Fruit fly (Drosophila melanogaster) whole organism, larva: ENCODE data around the gene Mccc1.

Experiments
- noc ChIP-seq: fragments of 200-800 bp; sonication (Bioruptor generic); optimal IDR thresholded peaks from 3 replicates; lab custom pipeline; 2019; ENCODE audit warnings: missing biosample characterization, mild to moderate bottlenecking, missing genetic modification characterization, moderate library complexity

Mccc1 gene

dm6 chr3R:31744044-31744652 lies 49.6 kb downstream of the Mccc1 start, which contains the start of gene CG1896:
Gene CG1896 (plus strand): TSS chr3R:31744282.
- peak; percentile 4 for TF ChIP-seq noc (tag; lab: Kevin White, UChicago)

DNA sequence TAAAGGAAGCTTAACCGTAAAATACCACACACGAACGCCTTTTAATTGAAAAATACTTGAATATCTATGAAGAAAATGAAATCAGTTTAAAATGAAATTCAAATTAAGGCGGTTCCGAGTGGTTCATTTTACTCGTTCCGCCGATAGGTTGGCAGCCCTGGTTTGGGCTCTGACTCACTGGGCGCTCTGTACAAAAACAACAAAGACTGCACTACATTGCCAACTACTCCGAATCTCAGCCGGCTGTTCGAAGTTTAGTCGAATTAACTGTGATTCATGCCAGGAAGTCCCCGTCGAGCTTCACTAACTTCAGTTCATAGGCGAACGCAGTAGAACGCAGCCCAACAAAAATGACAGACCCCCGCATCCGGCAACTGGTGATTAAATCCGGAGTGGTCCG lies 50.4 kb downstream of the Mccc1 start, which contains the start of gene Tbca:
Tbca (plus strand) TSS at position 212 of the 400 bp plus-strand sequence.
- no peak for TF ChIP-seq noc (tag; lab: Kevin White, UChicago)

- TF ChIP-seq noc (tag; lab: Kevin White, UChicago): no peak
Observed at dm6 chr3R:31741278-31741677, 52.4 kb downstream of the Mccc1 start.
